Fruit fly (Drosophila melanogaster) S2 (cell line): ENCODE measurements around the gene CG31933.

Experiments
- CG8478 ChIP-seq: fragments of >200 bp; optimal IDR thresholded peaks from 2 replicates; lab custom pipeline; 2018
- CTCF ChIP-seq, 2 experiments: fragments of >200 bp; optimal IDR thresholded peaks; 2 replicates each; lab custom pipeline; 2018

DNA sequence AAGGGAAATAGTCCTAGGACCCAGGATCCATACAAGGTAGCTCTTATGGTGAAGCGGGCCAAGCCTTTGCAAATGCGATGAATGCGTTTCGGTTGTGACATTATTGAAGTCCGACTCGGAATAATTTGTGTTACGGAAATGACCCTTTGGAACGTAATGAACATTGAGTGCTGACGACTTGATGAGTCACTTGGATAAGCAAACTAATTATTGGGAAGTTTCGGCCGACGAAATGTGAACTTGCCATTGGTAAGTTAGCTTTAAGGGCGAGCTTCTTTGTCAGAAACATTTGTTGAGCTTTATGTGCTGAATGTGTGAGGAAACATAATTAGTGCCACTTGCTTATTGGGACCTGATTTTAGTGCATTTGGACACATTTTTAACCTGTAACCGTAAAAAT, 28.3 kb downstream of the CG31933 start, which contains the start of gene Gr22a:
- no peak for TF ChIP-seq CTCF (optimal IDR thresholded peaks at IDR 0.05; lab: Kevin White, UChicago)
- TF ChIP-seq CG8478 (lab: Kevin White, UChicago) = no peak
